Worm (Caenorhabditis elegans): ENCODE results near the gene sams-3.

DNA sequence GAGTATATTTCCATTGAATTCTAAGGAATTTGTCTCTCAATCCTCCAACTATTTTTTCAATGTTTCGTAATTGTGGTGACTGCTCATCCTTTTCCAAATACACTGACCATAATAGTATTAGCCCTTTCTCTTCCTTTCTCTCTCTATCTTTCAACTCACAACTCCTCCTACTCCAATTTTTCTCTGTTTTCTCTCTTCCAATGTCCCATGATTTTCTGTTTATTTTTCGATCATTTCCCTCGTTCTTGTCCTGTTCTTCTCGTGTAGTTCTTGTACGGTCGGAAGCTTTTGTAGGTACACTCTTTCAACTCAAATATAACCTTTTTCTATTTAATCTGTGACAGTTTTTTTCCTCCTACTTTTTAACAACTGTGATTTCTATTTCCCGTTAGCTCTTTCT lies 26.5 kb upstream of the sams-3 start:
- TF ChIP-seq aly-2 (tag; optimal IDR thresholded peaks at IDR 0.05): no peak
- TF ChIP-seq nhr-25 (tag; optimal IDR thresholded peaks at IDR 0.05): no peak
- TF ChIP-seq ztf-4 (tag; optimal IDR thresholded peaks at IDR 0.05): no peak
- no peak for TF ChIP-seq dmd-4 (tag; optimal IDR thresholded peaks at IDR 0.05)
